Fruit fly (Drosophila melanogaster) Kc167 (cell line): Measurements from ENCODE around the gene Shab.

ENCODE experiments used
- Myc ChIP-seq: fragments of >200 bp; optimal IDR thresholded peaks from 2 replicates; lab custom pipeline; 2017; ENCODE audit warnings: missing external identifiers
- h ChIP-seq: fragments of >200 bp; optimal IDR thresholded peaks from 3 replicates; lab custom pipeline; 2018; ENCODE audit warnings: missing external identifiers
- psq ChIP-seq: fragments of >200 bp; optimal IDR thresholded peaks from 2 replicates; lab custom pipeline; 2017; ENCODE audit warnings: missing external identifiers

DNA sequence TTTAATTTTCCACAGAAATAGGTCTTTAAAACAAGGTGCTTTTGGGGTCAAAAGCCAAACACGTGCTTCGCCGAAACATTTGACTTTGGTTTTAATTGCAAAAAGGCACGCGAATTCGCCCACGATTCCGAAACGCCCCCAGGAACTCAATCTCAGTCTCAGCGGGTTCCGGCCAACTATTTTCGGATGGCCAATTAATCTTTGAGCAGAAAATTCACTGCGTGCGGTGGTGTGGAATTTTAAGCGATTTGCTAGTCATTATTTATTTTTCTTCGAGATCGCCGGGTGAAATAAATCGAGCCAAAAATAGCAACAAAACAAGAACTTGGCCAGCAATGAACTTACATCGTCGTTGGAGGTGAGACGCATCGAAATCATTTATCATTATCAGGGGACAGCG is 23.8 kb downstream of the Shab start:
- TF ChIP-seq Myc (lab: Kevin White, UChicago) (no peak), psq (lab: Kevin White, UChicago) (no peak), h (lab: Kevin White, UChicago) (no peak)
